Fruit fly (Drosophila melanogaster): ENCODE measurements around the gene Cox11.

The Cox11 gene

dm6 chr2L:5567103-5567502, 40.3 kb downstream of the Cox11 start (continued):
- TF ChIP-seq CG15336 (GFP tag; IDR thresholded peaks at IDR 0.05) (peak; percentile 88), vri (GFP tag; optimal IDR thresholded peaks at IDR 0.05) (no peak), CG6163 (GFP tag; IDR thresholded peaks at IDR 0.05) (peak; percentile 86), CG10631 (GFP tag; optimal IDR thresholded peaks at IDR 0.05) (peak; percentile 52), Hr39 (GFP tag; optimal IDR thresholded peaks at IDR 0.05) (no peak), CG10669 (GFP tag; optimal IDR thresholded peaks at IDR 0.05) (peak; percentile 58), CG11294 (GFP tag; IDR thresholded peaks at IDR 0.05) (peak; percentile 77), CG8632 (GFP tag; optimal IDR thresholded peaks at IDR 0.05) (peak; percentile 42), CG16779 (tag; optimal IDR thresholded peaks at IDR 0.05) (no peak), Eip93F (GFP tag; optimal IDR thresholded peaks at IDR 0.05) (no peak), dsx (GFP tag; optimal IDR thresholded peaks at IDR 0.05; ENCODE audit: poor library complexity, severe bottlenecking) (peak; percentile 42), CG7368 (GFP tag; optimal IDR thresholded peaks at IDR 0.05) (peak; percentile 2), CG31627 (GFP tag; optimal IDR thresholded peaks at IDR 0.05) (no peak), CG11762 (GFP tag; optimal IDR thresholded peaks at IDR 0.05; ENCODE audit: insufficient read depth) (peak; percentile 4), Ets21C (GFP tag; optimal IDR thresholded peaks at IDR 0.05) (no peak), eg (GFP tag; IDR thresholded peaks at IDR 0.05) (peak; percentile 91), CG1621 (tag; optimal IDR thresholded peaks at IDR 0.05) (peak; percentile 41), Sox102F (GFP tag; optimal IDR thresholded peaks at IDR 0.05) (no peak), CG34406 (GFP tag; optimal IDR thresholded peaks at IDR 0.05) (peak; percentile 42), Eip78C (GFP tag) (peak; percentile 72), CG6276 (GFP tag; optimal IDR thresholded peaks at IDR 0.05) (peak; percentile 50), salr (GFP tag; optimal IDR thresholded peaks at IDR 0.05) (peak; percentile 12 to 48), esn (GFP tag; optimal IDR thresholded peaks at IDR 0.05) (no peak), achi (GFP tag; optimal IDR thresholded peaks at IDR 0.05) (peak; percentile 37)

- TF ChIP-seq CG11902 (GFP tag; optimal IDR thresholded peaks at IDR 0.05) (peak; percentile 26), CG15336 (GFP tag; IDR thresholded peaks at IDR 0.05) (no peak), CG6854 (GFP tag; optimal IDR thresholded peaks at IDR 0.05) (no peak), dsx (GFP tag; optimal IDR thresholded peaks at IDR 0.05; ENCODE audit: poor library complexity, severe bottlenecking) (peak; percentile 45), CG6276 (GFP tag; optimal IDR thresholded peaks at IDR 0.05) (no peak), Eip75B (GFP tag; optimal IDR thresholded peaks at IDR 0.05) (peak; percentile 30), dac (GFP tag; optimal IDR thresholded peaks at IDR 0.05) (no peak), Met (GFP tag; optimal IDR thresholded peaks at IDR 0.05) (peak; percentile 40), Ets96B (tag; optimal IDR thresholded peaks at IDR 0.05) (peak; percentile 54), OdsH (GFP tag; optimal IDR thresholded peaks at IDR 0.05) (peak; percentile 58), Eip93F (GFP tag; optimal IDR thresholded peaks at IDR 0.05) (no peak), ss (GFP tag; optimal IDR thresholded peaks at IDR 0.05) (no peak), esn (GFP tag; optimal IDR thresholded peaks at IDR 0.05) (no peak), spab (GFP tag; optimal IDR thresholded peaks at IDR 0.05) (peak; percentile 13), lz (GFP tag; optimal IDR thresholded peaks at IDR 0.05) (peak; percentile 40), CG1621 (tag; optimal IDR thresholded peaks at IDR 0.05) (peak; percentile 18), topi (GFP tag; optimal IDR thresholded peaks at IDR 0.05) (peak; percentile 25), Hr39 (GFP tag; optimal IDR thresholded peaks at IDR 0.05) (peak; percentile 56), svp (GFP tag) (peak; percentile 69), Hr4 (GFP tag; optimal IDR thresholded peaks at IDR 0.05) (peak; percentile 54), CG6792 (GFP tag; optimal IDR thresholded peaks at IDR 0.05) (peak; percentile 25), CG10669 (GFP tag; optimal IDR thresholded peaks at IDR 0.05) (peak; percentile 42), CG10631 (GFP tag; optimal IDR thresholded peaks at IDR 0.05) (peak; percentile 53), CG3032 (tag; optimal IDR thresholded peaks at IDR 0.05) (no peak), fkh (GFP tag; optimal IDR thresholded peaks at IDR 0.05) (no peak), Ets21C (GFP tag; optimal IDR thresholded peaks at IDR 0.05) (peak; percentile 15), CG11762 (GFP tag; optimal IDR thresholded peaks at IDR 0.05; ENCODE audit: insufficient read depth) (peak; percentile 10), salr (GFP tag; optimal IDR thresholded peaks at IDR 0.05) (peak in 1 of 2 experiments; percentile 26), acj6 (GFP tag; optimal IDR thresholded peaks at IDR 0.05) (peak; percentile 57), Smox (GFP tag; optimal IDR thresholded peaks at IDR 0.05) (peak; percentile 37), eg (GFP tag; IDR thresholded peaks at IDR 0.05) (peak; percentile 60; the same call in 2 of the 3 replicates), CG31627 (GFP tag; optimal IDR thresholded peaks at IDR 0.05) (peak; percentile 56), achi (GFP tag; optimal IDR thresholded peaks at IDR 0.05) (peak; percentile 31), CG8319 (GFP tag; optimal IDR thresholded peaks at IDR 0.05) (no peak), CG11294 (GFP tag; IDR thresholded peaks at IDR 0.05) (no peak), Gug (GFP tag; IDR thresholded peaks at IDR 0.05) (0 out of 2 replicates have a peak, but pooled peaks have one; percentile 34), Sox15 (GFP tag; optimal IDR thresholded peaks at IDR 0.05) (no peak), pdm3 (GFP tag; optimal IDR thresholded peaks at IDR 0.05) (peak; percentile 32), CG3919 (GFP tag; optimal IDR thresholded peaks at IDR 0.05) (peak; percentile 49), CG8632 (GFP tag; optimal IDR thresholded peaks at IDR 0.05) (no peak), Sox14 (GFP tag; optimal IDR thresholded peaks at IDR 0.05) (peak; percentile 43)
These were observed 42.7 kb downstream of the Cox11 start for dm6 chr2L:5569503-5569902.
